Fruit fly (Drosophila melanogaster) whole organism, embryonic: Measurements from ENCODE around the gene aop.

ENCODE experiments used
- Abd-B ChIP-seq: fragments of 200-800 bp; sonication (Bioruptor generic); optimal IDR thresholded peaks from 2 replicates; lab custom pipeline; 2018; ENCODE audit warnings: missing biosample characterization, mild to moderate bottlenecking, missing genetic modification characterization, moderate library complexity
- CG10274 ChIP-seq: fragments of 200-800 bp; sonication (Bioruptor generic); optimal IDR thresholded peaks from 3 replicates; lab custom pipeline; 2017; ENCODE audit warnings: missing biosample characterization, mild to moderate bottlenecking, missing genetic modification characterization
- CG10959 ChIP-seq: fragments of 200-800 bp; sonication (Bioruptor generic); IDR thresholded peaks from 2 replicates; pipeline ENCODE4 v1.3.6; 2022; ENCODE audit warnings: missing biosample characterization, missing genetic modification characterization
- CG11504 ChIP-seq: fragments of 200-800 bp; sonication (Bioruptor generic); optimal IDR thresholded peaks from 3 replicates; lab custom pipeline; 2019; ENCODE audit warnings: missing biosample characterization, mild to moderate bottlenecking, missing genetic modification characterization, moderate library complexity
- CG14014 ChIP-seq: fragments of 200-800 bp; sonication (Bioruptor generic); IDR thresholded peaks from 2 replicates; pipeline ENCODE4 v1.3.6; 2022; ENCODE audit warnings: missing biosample characterization, missing genetic modification characterization
- CG14667 ChIP-seq: fragments of 200-800 bp; sonication (Bioruptor generic); IDR thresholded peaks from 2 replicates; pipeline ENCODE4 v1.3.6; 2022; ENCODE audit warnings: missing biosample characterization, missing genetic modification characterization
- CG15479 ChIP-seq: fragments of 200-800 bp; sonication (Bioruptor generic); optimal IDR thresholded peaks from 3 replicates; lab custom pipeline; 2019; ENCODE audit warnings: missing biosample characterization, mild to moderate bottlenecking, missing genetic modification characterization, moderate library complexity
- CG2199 ChIP-seq: fragments of 200-800 bp; sonication (Bioruptor generic); IDR thresholded peaks from 3 replicates; pipeline ENCODE4 v1.3.6; 2022; ENCODE audit warnings: missing biosample characterization, missing genetic modification characterization
- CG2202 ChIP-seq: fragments of 200-800 bp; sonication (Bioruptor generic); optimal IDR thresholded peaks from 2 replicates; lab custom pipeline; 2018; ENCODE audit warnings: missing biosample characterization, mild to moderate bottlenecking, missing genetic modification characterization
- CG2875 ChIP-seq: fragments of 200-800 bp; sonication (Bioruptor generic); optimal IDR thresholded peaks from 2 replicates; lab custom pipeline; 2017; ENCODE audit warnings: missing biosample characterization, mild to moderate bottlenecking, missing genetic modification characterization, missing genetic modification reagents
- CG30020 ChIP-seq: fragments of 200-800 bp; optimal IDR thresholded peaks from 2 replicates; lab custom pipeline; 2019; ENCODE audit warnings: missing biosample characterization, mild to moderate bottlenecking, missing genetic modification characterization, moderate library complexity
- CG32772 ChIP-seq: fragments of 200-800 bp; sonication (Bioruptor generic); IDR thresholded peaks from 2 replicates; pipeline ENCODE4 v1.3.6; 2022; ENCODE audit warnings: missing biosample characterization, missing genetic modification characterization
- CG33557 ChIP-seq: fragments of 200-800 bp; sonication (Bioruptor generic); optimal IDR thresholded peaks from 2 replicates; lab custom pipeline; 2019; ENCODE audit warnings: missing biosample characterization, mild to moderate bottlenecking, missing genetic modification characterization, moderate library complexity
- CG3847 ChIP-seq: fragments of 200-800 bp; sonication (Bioruptor generic); IDR thresholded peaks from 2 replicates; pipeline ENCODE4 v1.3.6; 2022; ENCODE audit warnings: missing biosample characterization, missing genetic modification characterization
- CG42726 ChIP-seq: fragments of 200-800 bp; sonication (Bioruptor generic); IDR thresholded peaks from 2 replicates; pipeline ENCODE4 v1.3.6; 2022; ENCODE audit warnings: missing biosample characterization, missing genetic modification characterization; ENCODE audit not compliant: partially characterized antibody
- CG6254 ChIP-seq: fragments of 200-800 bp; sonication (Bioruptor generic); optimal IDR thresholded peaks from 3 replicates; lab custom pipeline; 2017; ENCODE audit warnings: mild to moderate bottlenecking, missing biosample characterization, missing genetic modification reagents, missing genetic modification characterization
- CG8281 ChIP-seq: fragments of 200-800 bp; sonication (Bioruptor generic); optimal IDR thresholded peaks from 2 replicates; lab custom pipeline; 2018; ENCODE audit warnings: missing biosample characterization, mild to moderate bottlenecking, missing genetic modification characterization, moderate library complexity
- CG8359 ChIP-seq: fragments of 200-800 bp; sonication (Bioruptor generic); optimal IDR thresholded peaks from 2 replicates; lab custom pipeline; 2017; ENCODE audit warnings: missing biosample characterization, mild to moderate bottlenecking, missing genetic modification characterization, borderline replicate concordance
- CG9215 ChIP-seq: fragments of 200-800 bp; sonication (Bioruptor generic); IDR thresholded peaks from 2 replicates; pipeline ENCODE4 v1.3.6; 2022; ENCODE audit warnings: missing biosample characterization, missing genetic modification characterization
- CG9437 ChIP-seq: fragments of 200-800 bp; sonication (Bioruptor generic); optimal IDR thresholded peaks from 2 replicates; lab custom pipeline; 2018; ENCODE audit warnings: missing biosample characterization, mild to moderate bottlenecking, missing genetic modification characterization
- CHES-1-like ChIP-seq: fragments of 200-800 bp; sonication (Bioruptor generic); optimal IDR thresholded peaks from 2 replicates; lab custom pipeline; 2016; ENCODE audit warnings: missing biosample characterization, missing genetic modification characterization
- Doc3 ChIP-seq: fragments of 200-800 bp; sonication (Bioruptor generic); IDR thresholded peaks from 3 replicates; pipeline ENCODE4 v1.3.6; 2022; ENCODE audit warnings: missing biosample characterization, missing genetic modification characterization; ENCODE audit not compliant: partially characterized antibody
- MTF-1 ChIP-seq: fragments of 200-800 bp; sonication (Bioruptor generic); optimal IDR thresholded peaks from 2 replicates; lab custom pipeline; 2018; ENCODE audit warnings: missing biosample characterization, mild to moderate bottlenecking, missing genetic modification characterization, borderline replicate concordance
- Mad ChIP-seq: fragments of 200-800 bp; sonication (Bioruptor generic); optimal IDR thresholded peaks from 2 replicates; lab custom pipeline; 2016; ENCODE audit warnings: missing biosample characterization, missing genetic modification characterization
- NFAT ChIP-seq: fragments of 200-800 bp; sonication (Bioruptor generic); IDR thresholded peaks from 2 replicates; pipeline ENCODE4 v1.3.6; 2022; ENCODE audit warnings: missing biosample characterization, missing genetic modification characterization
- Neu2 ChIP-seq: fragments of 200-800 bp; sonication (Bioruptor generic); optimal IDR thresholded peaks from 3 replicates; lab custom pipeline; 2016; ENCODE audit warnings: missing biosample characterization, missing genetic modification characterization, borderline replicate concordance
- Oli ChIP-seq: fragments of 200-800 bp; sonication (Bioruptor generic); optimal IDR thresholded peaks from 2 replicates; lab custom pipeline; 2018; ENCODE audit warnings: missing biosample characterization, mild to moderate bottlenecking, missing genetic modification characterization, moderate library complexity
- Six4 ChIP-seq: fragments of 200-800 bp; sonication (Bioruptor generic); optimal IDR thresholded peaks from 2 replicates; lab custom pipeline; 2016; ENCODE audit warnings: missing biosample characterization, missing genetic modification characterization
- ap ChIP-seq: fragments of 200-800 bp; sonication (Bioruptor generic); IDR thresholded peaks from 2 replicates; pipeline ENCODE4 v1.3.6; 2022; ENCODE audit warnings: missing biosample characterization, missing genetic modification characterization
- bowl ChIP-seq: fragments of 200-800 bp; sonication (Bioruptor generic); IDR thresholded peaks from 2 replicates; pipeline ENCODE4 v1.3.6; 2022; ENCODE audit warnings: missing biosample characterization, missing genetic modification characterization
- cg ChIP-seq: fragments of 200-800 bp; sonication (Bioruptor generic); optimal IDR thresholded peaks from 3 replicates; lab custom pipeline; 2019; ENCODE audit warnings: missing biosample characterization, mild to moderate bottlenecking, missing genetic modification characterization, moderate library complexity
- dan ChIP-seq: fragments of 200-800 bp; sonication (Bioruptor generic); IDR thresholded peaks from 2 replicates; pipeline ENCODE4 v1.3.6; 2022; ENCODE audit warnings: missing biosample characterization, missing genetic modification characterization
- ftz-f1 ChIP-seq: fragments of 200-800 bp; sonication (Bioruptor generic); optimal IDR thresholded peaks from 2 replicates; lab custom pipeline; 2016; ENCODE audit warnings: missing biosample characterization, missing genetic modification characterization
- grn ChIP-seq: fragments of 200-800 bp; sonication (Bioruptor generic); optimal IDR thresholded peaks from 3 replicates; lab custom pipeline; 2017; ENCODE audit warnings: missing biosample characterization, missing genetic modification characterization
- nerfin-1 ChIP-seq: fragments of 200-800 bp; sonication (Bioruptor generic); optimal IDR thresholded peaks from 3 replicates; lab custom pipeline; 2019; ENCODE audit warnings: missing biosample characterization, mild to moderate bottlenecking, missing genetic modification characterization, moderate library complexity
- nom ChIP-seq: fragments of 200-800 bp; sonication (Bioruptor generic); optimal IDR thresholded peaks from 2 replicates; lab custom pipeline; 2017; ENCODE audit warnings: missing biosample characterization, missing genetic modification characterization, mild to moderate bottlenecking, moderate library complexity, missing genetic modification reagents
- repo ChIP-seq: fragments of 200-800 bp; sonication (Bioruptor generic); optimal IDR thresholded peaks from 2 replicates; lab custom pipeline; 2016; ENCODE audit warnings: missing biosample characterization, missing genetic modification characterization
- shn ChIP-seq: fragments of 200-800 bp; sonication (Bioruptor generic); optimal IDR thresholded peaks from 3 replicates; lab custom pipeline; 2016; ENCODE audit warnings: missing biosample characterization, missing genetic modification characterization
- slou ChIP-seq: fragments of 200-800 bp; sonication (Bioruptor generic); optimal IDR thresholded peaks from 3 replicates; lab custom pipeline; 2016; ENCODE audit warnings: missing biosample characterization, missing genetic modification characterization
- ssp ChIP-seq: fragments of 200-800 bp; sonication (Bioruptor generic); IDR thresholded peaks from 2 replicates; pipeline ENCODE4 v1.3.6; 2022; ENCODE audit warnings: missing biosample characterization, missing genetic modification characterization
- tin ChIP-seq: fragments of 200-800 bp; sonication (Bioruptor generic); optimal IDR thresholded peaks from 3 replicates; lab custom pipeline; 2016; ENCODE audit warnings: missing biosample characterization, missing genetic modification characterization
- zen2 ChIP-seq: fragments of 200-800 bp; sonication (Bioruptor generic); IDR thresholded peaks from 3 replicates; pipeline ENCODE4 v1.3.6; 2022; ENCODE audit warnings: missing biosample characterization, missing genetic modification characterization; ENCODE audit not compliant: partially characterized antibody

Gene aop

DNA sequence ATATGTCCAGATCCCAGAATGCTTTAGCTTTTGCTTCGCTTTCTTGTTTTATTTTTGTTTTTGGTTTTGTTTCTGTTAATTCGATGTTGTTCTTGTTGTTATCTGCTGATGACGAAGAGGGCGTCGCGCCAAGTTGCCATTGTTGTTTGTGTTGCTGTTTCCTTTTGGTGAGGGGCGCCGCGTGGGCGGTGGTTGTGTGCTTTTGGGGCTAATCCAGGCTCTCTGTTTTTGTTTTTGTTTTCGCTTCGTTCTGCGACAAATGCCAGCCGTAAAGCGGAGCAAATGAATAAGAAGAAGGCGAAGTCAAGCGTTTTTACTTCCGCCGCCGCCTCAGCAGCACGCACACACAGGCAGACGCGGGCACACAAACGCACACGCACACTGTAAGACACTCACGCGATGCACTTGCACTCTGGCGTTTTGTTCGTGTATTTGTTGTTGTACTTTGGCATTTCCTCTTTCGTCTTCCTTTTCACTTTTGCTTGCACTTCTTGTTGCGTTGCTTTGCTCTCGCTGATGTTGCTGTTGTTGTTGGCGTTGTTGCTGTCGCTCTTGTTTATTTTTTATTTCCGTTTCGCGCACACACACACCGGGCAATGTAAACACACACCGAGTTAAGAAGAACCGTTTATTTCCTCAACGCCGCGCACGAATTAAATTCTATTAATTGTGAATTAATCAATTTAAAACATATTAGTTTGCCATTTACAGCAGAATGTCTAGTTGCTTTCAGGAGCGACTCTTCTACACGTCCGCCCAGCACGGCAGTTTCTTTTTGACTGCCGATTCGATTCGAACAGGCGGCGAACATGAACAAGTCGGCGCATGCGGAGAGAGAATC lies at the start of gene aop (continued):
- TF ChIP-seq CG32772 = no peak
- no peak for TF ChIP-seq CG9215
- no peak for TF ChIP-seq nerfin-1 (tag; lab: Kevin White, UChicago)
- no peak for TF ChIP-seq CG14667 (GFP tag; lab: Robert Waterston, UW)
- no peak for TF ChIP-seq CG8281 (tag; lab: Kevin White, UChicago)
- TF ChIP-seq ap (GFP tag; lab: Robert Waterston, UW) = no peak
- TF ChIP-seq nom (GFP tag; lab: Kevin White, UChicago) = peak; percentile 46
- no peak for TF ChIP-seq bowl (GFP tag; lab: Robert Waterston, UW)
- peak; percentile 48 for TF ChIP-seq MTF-1 (GFP tag; lab: Kevin White, UChicago)
- peak; percentile 34 for TF ChIP-seq CG6254
- no peak for TF ChIP-seq Six4 (GFP tag; lab: Kevin White, UChicago)
- TF ChIP-seq Mad (GFP tag; lab: Kevin White, UChicago) = no peak
- TF ChIP-seq dan (GFP tag; lab: Robert Waterston, UW) = no peak
- no peak for TF ChIP-seq Oli
- TF ChIP-seq slou (GFP tag; lab: Kevin White, UChicago) = no peak
- no peak for TF ChIP-seq Abd-B (GFP tag; lab: Kevin White, UChicago)
- TF ChIP-seq CG15479 (GFP tag; lab: Kevin White, UChicago) = peak; percentile 97
- no peak for TF ChIP-seq shn (GFP tag; lab: Kevin White, UChicago)
- no peak for TF ChIP-seq CG10959 (GFP tag; lab: Robert Waterston, UW)
- TF ChIP-seq CG10274 (GFP tag; lab: Kevin White, UChicago) = no peak
- TF ChIP-seq CG3847 (GFP tag; lab: Robert Waterston, UW) = no peak
- peak; percentile 36; the same call in 1 of the 2 replicates for TF ChIP-seq NFAT
- 0 out of 2 replicates have a peak, but pooled peaks have one; percentile 5 for TF ChIP-seq CG14014 (GFP tag; lab: Robert Waterston, UW)
- TF ChIP-seq grn = no peak
- TF ChIP-seq ftz-f1 (GFP tag; lab: Kevin White, UChicago) = no peak
- TF ChIP-seq CG42726 (GFP tag; lab: Robert Waterston, UW) = peak; percentile 61; the same call in 1 of the 2 replicates
- TF ChIP-seq CG2875 (GFP tag; lab: Kevin White, UChicago) = no peak
- TF ChIP-seq CG8359 (GFP tag; lab: Kevin White, UChicago) = no peak
- TF ChIP-seq CG33557 = peak; percentile 19
- TF ChIP-seq zen2 (GFP tag; lab: Robert Waterston, UW) = no peak
- no peak for TF ChIP-seq tin (GFP tag; lab: Kevin White, UChicago)
- peak; percentile 84 for TF ChIP-seq cg (GFP tag; lab: Kevin White, UChicago)
- TF ChIP-seq CG9437 (GFP tag; lab: Kevin White, UChicago) = no peak
- peak; percentile 6 for TF ChIP-seq Neu2 (GFP tag; lab: Kevin White, UChicago)
- TF ChIP-seq CG2202 = peak; percentile 10
- peak; percentile 1; the same call in 1 of the 2 replicates for TF ChIP-seq ssp (GFP tag; lab: Robert Waterston, UW)
- no peak for TF ChIP-seq Doc3 (GFP tag; lab: Robert Waterston, UW)
- TF ChIP-seq CG11504 (tag; lab: Kevin White, UChicago) = peak; percentile 22
- no peak for TF ChIP-seq CG2199 (GFP tag; lab: Robert Waterston, UW)
- TF ChIP-seq repo (GFP tag; lab: Kevin White, UChicago) = no peak
- peak; percentile 40 for TF ChIP-seq CHES-1-like (GFP tag; lab: Kevin White, UChicago)
- TF ChIP-seq CG30020 (tag; lab: Kevin White, UChicago) = no peak
